Worm (Caenorhabditis elegans) whole organism, L1 larva: ENCODE data around the gene spe-29.

Experiments
- C04F5.9 ChIP-seq: sonication (generic microtip); optimal IDR thresholded peaks from 2 replicates; lab custom pipeline; 2016; ENCODE audit warnings: missing genetic modification characterization, missing compliant biosample characterization
- C16A3.4 ChIP-seq: fragments of 150-350 bp; optimal IDR thresholded peaks from 2 replicates; lab custom pipeline; 2014; ENCODE audit warnings: missing biosample characterization, missing genetic modification characterization
- C34B4.2 ChIP-seq: sonication (generic microtip); optimal IDR thresholded peaks from 2 replicates; lab custom pipeline; 2017; ENCODE audit warnings: mild to moderate bottlenecking, missing genetic modification characterization, missing compliant biosample characterization
- F16B12.6 ChIP-seq: fragments of 150-350 bp; optimal IDR thresholded peaks from 2 replicates; lab custom pipeline; 2014; ENCODE audit warnings: missing biosample characterization, missing genetic modification characterization
- aha-1 ChIP-seq: fragments of 150-350 bp; optimal IDR thresholded peaks from 2 replicates; lab custom pipeline; 2014; ENCODE audit warnings: missing biosample characterization, missing genetic modification characterization
- blmp-1 ChIP-seq: fragments of 150-350 bp; optimal IDR thresholded peaks from 2 replicates; lab custom pipeline; 2014; ENCODE audit warnings: missing biosample characterization, missing genetic modification characterization
- ceh-63 ChIP-seq: fragments of 200-800 bp; sonication (Bioruptor generic); optimal IDR thresholded peaks from 2 replicates; lab custom pipeline; 2018; ENCODE audit warnings: mild to moderate bottlenecking, missing genetic modification characterization, missing compliant biosample characterization
- ceh-88 ChIP-seq: fragments of 200-800 bp; sonication (Bioruptor generic); IDR thresholded peaks from 2 replicates; pipeline ENCODE4 v1.3.6; 2022; ENCODE audit warnings: missing genetic modification characterization, missing compliant biosample characterization
- dpl-1 ChIP-seq, 3 experiments: fragments of 150-350 bp in 2 of 3; sonication (generic microtip) in 1 of 3; optimal IDR thresholded peaks; 2 replicates each; lab custom pipeline; 2014 to 2017; ENCODE audit warnings: missing biosample characterization in 3 of 3, missing genetic modification characterization in 3 of 3, missing genetic modification reagents in 3 of 3
- efl-1 ChIP-seq, 4 experiments: fragments of 150-350 bp; optimal IDR thresholded peaks in 3 of 4; peaks in 1 of 4; 1 replicate in 1 of 4; 2 replicates in 3 of 4; lab custom pipeline; 2014; ENCODE audit warnings: missing biosample characterization in 2 of 4, missing genetic modification characterization in 2 of 4, missing genetic modification reagents in 2 of 4
- efl-3 ChIP-seq: fragments of 200-800 bp; sonication (Bioruptor generic); optimal IDR thresholded peaks from 2 replicates; lab custom pipeline; 2018; ENCODE audit warnings: mild to moderate bottlenecking, missing genetic modification characterization, missing compliant biosample characterization
- egl-13 ChIP-seq: sonication (generic microtip); optimal IDR thresholded peaks from 2 replicates; lab custom pipeline; 2016; ENCODE audit warnings: missing genotype, missing genetic modification reagents, missing genetic modification characterization, missing compliant biosample characterization
- egl-27 ChIP-seq, 2 experiments: fragments of 150-350 bp in 1 of 2; sonication (generic microtip); optimal IDR thresholded peaks; 3 replicates each; lab custom pipeline; 2017 to 2018; ENCODE audit warnings: missing biosample characterization in 2 of 2, missing genetic modification characterization in 2 of 2, missing genetic modification reagents in 2 of 2
- elt-3 ChIP-seq, 6 experiments: fragments of 150-350 bp in 1 of 6; sonication (generic microtip); optimal IDR thresholded peaks; 2 replicates each; lab custom pipeline; 2017 to 2018; ENCODE audit warnings: missing biosample characterization in 6 of 6, missing genetic modification characterization in 6 of 6, inconsistent platforms in 1 of 6
- fkh-4 ChIP-seq: sonication (generic microtip); optimal IDR thresholded peaks from 2 replicates; lab custom pipeline; 2016; ENCODE audit warnings: missing compliant biosample characterization, missing genetic modification characterization, borderline replicate concordance
- hlh-17 ChIP-seq: fragments of 200-800 bp; sonication (Bioruptor generic); optimal IDR thresholded peaks from 2 replicates; lab custom pipeline; 2018; ENCODE audit warnings: missing genetic modification characterization, mild to moderate bottlenecking, missing compliant biosample characterization, moderate library complexity, borderline replicate concordance
- isw-1 ChIP-seq: fragments of 200-800 bp; sonication (Bioruptor generic); IDR thresholded peaks from 2 replicates; pipeline ENCODE4 v1.3.6; 2022; ENCODE audit warnings: missing genetic modification characterization, missing compliant biosample characterization
- jun-1 ChIP-seq: fragments of 150-350 bp; optimal IDR thresholded peaks from 2 replicates; lab custom pipeline; 2014; ENCODE audit warnings: missing biosample characterization, missing genetic modification reagents, missing genetic modification characterization
- lin-13 ChIP-seq: fragments of 150-350 bp; optimal IDR thresholded peaks from 2 replicates; lab custom pipeline; 2014; ENCODE audit warnings: missing biosample characterization, missing genetic modification reagents, missing genetic modification characterization
- lin-14 ChIP-seq: fragments of 200-800 bp; sonication (Bioruptor generic); optimal IDR thresholded peaks from 2 replicates; lab custom pipeline; 2018; ENCODE audit warnings: mild to moderate bottlenecking, missing genetic modification characterization, moderate library complexity, missing compliant biosample characterization
- lin-15B ChIP-seq: fragments of 150-350 bp; sonication (generic microtip); optimal IDR thresholded peaks from 3 replicates; lab custom pipeline; 2014; ENCODE audit warnings: missing biosample characterization, missing genetic modification characterization
- lin-35 ChIP-seq, 2 experiments: fragments of 150-350 bp; optimal IDR thresholded peaks; 2 replicates each; lab custom pipeline; 2014; ENCODE audit warnings: missing biosample characterization in 2 of 2, missing genetic modification characterization in 2 of 2, missing genetic modification reagents in 2 of 2
- lin-39 ChIP-seq: fragments of 150-350 bp; optimal IDR thresholded peaks from 2 replicates; lab custom pipeline; 2014; ENCODE audit warnings: missing biosample characterization, missing genetic modification reagents, missing genetic modification characterization
- lsy-2 ChIP-seq, 2 experiments: fragments of 150-350 bp; optimal IDR thresholded peaks; 2 replicates each; lab custom pipeline; 2014; ENCODE audit warnings: missing biosample characterization in 2 of 2, missing genetic modification characterization in 2 of 2
- mef-2 ChIP-seq: fragments of 150-350 bp; optimal IDR thresholded peaks from 2 replicates; lab custom pipeline; 2014; ENCODE audit warnings: missing biosample characterization, missing genetic modification characterization
- mep-1 ChIP-seq: fragments of 150-350 bp; optimal IDR thresholded peaks from 2 replicates; lab custom pipeline; 2014; ENCODE audit warnings: missing biosample characterization, missing genetic modification characterization
- nhr-11 ChIP-seq: fragments of 150-350 bp; optimal IDR thresholded peaks from 2 replicates; lab custom pipeline; 2014; ENCODE audit warnings: missing biosample characterization, missing genetic modification characterization
- nhr-12 ChIP-seq: sonication (generic microtip); optimal IDR thresholded peaks from 2 replicates; lab custom pipeline; 2017; ENCODE audit warnings: missing biosample characterization, missing genetic modification characterization
- nhr-19 ChIP-seq: fragments of 200-800 bp; sonication (Bioruptor generic); conservative IDR thresholded peaks from 2 replicates; pipeline ENCODE4 v1.3.6; 2022; ENCODE audit warnings: missing genetic modification characterization, missing compliant biosample characterization
- nhr-20 ChIP-seq: sonication (generic microtip); optimal IDR thresholded peaks from 2 replicates; lab custom pipeline; 2016; ENCODE audit warnings: mild to moderate bottlenecking, missing genetic modification characterization, missing compliant biosample characterization
- nhr-47 ChIP-seq: sonication (generic microtip); optimal IDR thresholded peaks from 2 replicates; lab custom pipeline; 2016; ENCODE audit warnings: mild to moderate bottlenecking, missing genetic modification characterization, moderate library complexity, missing compliant biosample characterization
- nhr-71 ChIP-seq: sonication (generic microtip); optimal IDR thresholded peaks from 2 replicates; lab custom pipeline; 2016; ENCODE audit warnings: mild to moderate bottlenecking, missing genetic modification characterization, moderate library complexity, missing compliant biosample characterization
- pag-3 ChIP-seq: sonication (generic microtip); optimal IDR thresholded peaks from 2 replicates; lab custom pipeline; 2017; ENCODE audit warnings: missing genetic modification characterization, mild to moderate bottlenecking, missing compliant biosample characterization, antibody characterized with exemption, borderline replicate concordance; ENCODE audit not compliant: insufficient read depth
- pax-3 ChIP-seq: fragments of 200-800 bp; sonication (Bioruptor generic); optimal IDR thresholded peaks from 2 replicates; lab custom pipeline; 2018; ENCODE audit warnings: mild to moderate bottlenecking, missing genetic modification characterization, moderate library complexity, missing compliant biosample characterization
- rnt-1 ChIP-seq: sonication (generic microtip); optimal IDR thresholded peaks from 2 replicates; lab custom pipeline; 2016; ENCODE audit warnings: mild to moderate bottlenecking, missing genetic modification characterization, moderate library complexity, missing compliant biosample characterization
- skn-1 ChIP-seq: fragments of 150-350 bp; optimal IDR thresholded peaks from 2 replicates; lab custom pipeline; 2014; ENCODE audit warnings: missing biosample characterization, missing genetic modification characterization
- snu-23 ChIP-seq: sonication (generic microtip); optimal IDR thresholded peaks from 2 replicates; lab custom pipeline; 2016; ENCODE audit warnings: missing genetic modification characterization, missing compliant biosample characterization
- sox-4 ChIP-seq: sonication (generic microtip); optimal IDR thresholded peaks from 2 replicates; lab custom pipeline; 2016; ENCODE audit warnings: missing genetic modification characterization, missing compliant biosample characterization
- swsn-7 ChIP-seq: sonication (generic microtip); optimal IDR thresholded peaks from 2 replicates; lab custom pipeline; 2016; ENCODE audit warnings: missing genetic modification characterization, missing compliant biosample characterization
- unc-30 ChIP-seq: sonication (generic microtip); optimal IDR thresholded peaks from 2 replicates; lab custom pipeline; 2017; ENCODE audit warnings: missing biosample characterization, missing genetic modification characterization
- unc-86 ChIP-seq: sonication (generic microtip); optimal IDR thresholded peaks from 2 replicates; lab custom pipeline; 2016; ENCODE audit warnings: missing genetic modification characterization, missing compliant biosample characterization
- xbp-1 ChIP-seq: sonication (generic microtip); optimal IDR thresholded peaks from 2 replicates; lab custom pipeline; 2016; ENCODE audit warnings: missing genetic modification characterization, missing compliant biosample characterization
- zag-1 ChIP-seq: fragments of 150-350 bp; optimal IDR thresholded peaks from 2 replicates; lab custom pipeline; 2014; ENCODE audit warnings: missing biosample characterization, missing genetic modification characterization
- zip-4 ChIP-seq: fragments of 200-800 bp; sonication (Bioruptor generic); optimal IDR thresholded peaks from 2 replicates; lab custom pipeline; 2018; ENCODE audit warnings: mild to moderate bottlenecking, missing genetic modification characterization, moderate library complexity, missing compliant biosample characterization

The spe-29 gene

ce11 chrIV:9924419-9924818, 9.3 kb upstream of the spe-29 start:
- no peak for TF ChIP-seq nhr-20 (tag; lab: Kevin White, UChicago)
- no peak for TF ChIP-seq unc-86 (tag; lab: Kevin White, UChicago)
- TF ChIP-seq nhr-12 (tag; lab: Kevin White, UChicago), result no peak
- no peak for TF ChIP-seq blmp-1 (tag; lab: Kevin White, UChicago)
- TF ChIP-seq C34B4.2 (tag; lab: Kevin White, UChicago), result no peak
- no peak for TF ChIP-seq egl-13 (tag; lab: Kevin White, UChicago)
- TF ChIP-seq swsn-7 (tag; lab: Kevin White, UChicago), result no peak
- no peak for TF ChIP-seq sox-4 (tag; lab: Kevin White, UChicago)
- TF ChIP-seq aha-1, result no peak
- no peak for TF ChIP-seq ceh-88
- TF ChIP-seq C04F5.9, result no peak
- no peak for TF ChIP-seq unc-30 (tag; lab: Kevin White, UChicago)
- no peak for TF ChIP-seq zag-1 (tag; lab: Kevin White, UChicago)
- TF ChIP-seq lin-13 (GFP tag; lab: Kevin White, UChicago), result no peak
- TF ChIP-seq isw-1 (GFP tag; lab: Robert Waterston, UW), result no peak
- no peak for TF ChIP-seq efl-1 (optimal IDR thresholded peaks at IDR 0.05; lab: Kevin White, UChicago)
- TF ChIP-seq efl-1 (GFP tag; optimal IDR thresholded peaks at IDR 0.05 in 1 of 2; lab: Kevin White, UChicago), result no peak
- TF ChIP-seq pag-3 (tag; lab: Kevin White, UChicago), result no peak
- no peak for TF ChIP-seq lsy-2 (tag; optimal IDR thresholded peaks at IDR 0.05; lab: Kevin White, UChicago)
- TF ChIP-seq efl-3 (GFP tag; lab: Kevin White, UChicago), result no peak

- TF ChIP-seq efl-1 (optimal IDR thresholded peaks at IDR 0.05; lab: Kevin White, UChicago) (no peak), efl-1 (GFP tag; optimal IDR thresholded peaks at IDR 0.05 in 1 of 2; lab: Kevin White, UChicago) (no peak), lin-39 (tag; lab: Kevin White, UChicago) (peak; percentile 90), pag-3 (tag; lab: Kevin White, UChicago) (peak; percentile 46), elt-3 (tag; optimal IDR thresholded peaks at IDR 0.05; lab: Kevin White, UChicago) (no peak), isw-1 (GFP tag; lab: Robert Waterston, UW) (no peak), fkh-4 (tag; lab: Kevin White, UChicago) (no peak), C16A3.4 (tag; lab: Kevin White, UChicago) (no peak), lin-14 (GFP tag; lab: Kevin White, UChicago) (peak; percentile 84), nhr-71 (tag; lab: Kevin White, UChicago) (peak; percentile 83), lsy-2 (tag; optimal IDR thresholded peaks at IDR 0.05; lab: Kevin White, UChicago) (peak; percentile 60 to 64), ceh-63 (no peak), nhr-11 (tag; lab: Kevin White, UChicago) (no peak), nhr-20 (tag; lab: Kevin White, UChicago) (peak; percentile 23), pax-3 (tag; lab: Kevin White, UChicago) (no peak), jun-1 (tag; lab: Kevin White, UChicago) (no peak), egl-27 (tag; optimal IDR thresholded peaks at IDR 0.05; lab: Kevin White, UChicago) (no peak), snu-23 (GFP tag; lab: Kevin White, UChicago) (peak; percentile 44), nhr-19 (peak; percentile 69), lin-35 (GFP tag; optimal IDR thresholded peaks at IDR 0.05; lab: Kevin White, UChicago) (peak in 1 of 2 experiments; percentile 5), mef-2 (tag; lab: Kevin White, UChicago) (no peak), zag-1 (tag; lab: Kevin White, UChicago) (no peak), rnt-1 (tag; lab: Kevin White, UChicago) (peak; percentile 62)
Observed at ce11 chrIV:9928180-9928896, 5.3 kb upstream of the spe-29 start, which contains the start of gene dur-1. dur-1 (minus strand) TSS chrIV:9928230.

- TF ChIP-seq zip-4 (no peak), dpl-1 (GFP tag; optimal IDR thresholded peaks at IDR 0.05; lab: Kevin White, UChicago) (peak; percentile 49 to 75 (median 52)), nhr-47 (peak; percentile 30), lin-15B (tag; lab: Kevin White, UChicago) (peak; percentile 78), xbp-1 (peak; percentile 13), lsy-2 (tag; optimal IDR thresholded peaks at IDR 0.05; lab: Kevin White, UChicago) (peak; percentile 34 to 83), hlh-17 (GFP tag; lab: Kevin White, UChicago) (no peak), snu-23 (GFP tag; lab: Kevin White, UChicago) (peak; percentile 38), skn-1 (tag; lab: Kevin White, UChicago) (peak; percentile 77), blmp-1 (tag; lab: Kevin White, UChicago) (no peak), nhr-71 (tag; lab: Kevin White, UChicago) (peak; percentile 36), lin-14 (GFP tag; lab: Kevin White, UChicago) (peak; percentile 58), F16B12.6 (peak; percentile 3), mef-2 (tag; lab: Kevin White, UChicago) (no peak), mep-1 (tag; lab: Kevin White, UChicago) (peak; percentile 77), elt-3 (tag; optimal IDR thresholded peaks at IDR 0.05; lab: Kevin White, UChicago) (peak in 1 of 6 experiments; percentile 50), C16A3.4 (tag; lab: Kevin White, UChicago) (peak; percentile 67), pag-3 (tag; lab: Kevin White, UChicago) (no peak), efl-1 (optimal IDR thresholded peaks at IDR 0.05; lab: Kevin White, UChicago) (peak; percentile 47 to 54), efl-1 (GFP tag; optimal IDR thresholded peaks at IDR 0.05 in 1 of 2; lab: Kevin White, UChicago) (peak; percentile 62 to 91)
Observed at ce11 chrIV:9932055-9932454, 1.6 kb upstream of the spe-29 start, which contains the start of the genes trmt-10A and F25H8.2. trmt-10A (minus strand) TSS chrIV:9932213. F25H8.2 (plus strand) TSS chrIV:9932235.
